Worm (Caenorhabditis elegans) whole organism, mixed stage, embryonic: ENCODE data around the gene grd-10.

Source experiments
- flh-1 ChIP-seq: fragments of 200-800 bp; sonication (Bioruptor generic); optimal IDR thresholded peaks from 2 replicates; lab custom pipeline; 2018; ENCODE audit warnings: mild to moderate bottlenecking, missing genetic modification characterization, moderate library complexity, missing compliant biosample characterization
- nhr-28 ChIP-seq: fragments of 150-350 bp; optimal IDR thresholded peaks from 2 replicates; lab custom pipeline; 2014; ENCODE audit warnings: missing biosample characterization, missing genetic modification characterization
- nhr-76 ChIP-seq: sonication (generic microtip); optimal IDR thresholded peaks from 2 replicates; lab custom pipeline; 2017; ENCODE audit warnings: missing biosample characterization, missing genetic modification characterization

ce11 chrIV:3444614-3445013, 3.8 kb downstream of the grd-10 start, which contains the start of gene F58E2.5:
- no peak for TF ChIP-seq flh-1 (GFP tag; lab: Kevin White, UChicago)
- no peak for TF ChIP-seq nhr-28
- TF ChIP-seq nhr-76 (tag; lab: Kevin White, UChicago) = no peak
